Worm (Caenorhabditis elegans): ENCODE data around the gene clec-22.

The clec-22 gene

DNA sequence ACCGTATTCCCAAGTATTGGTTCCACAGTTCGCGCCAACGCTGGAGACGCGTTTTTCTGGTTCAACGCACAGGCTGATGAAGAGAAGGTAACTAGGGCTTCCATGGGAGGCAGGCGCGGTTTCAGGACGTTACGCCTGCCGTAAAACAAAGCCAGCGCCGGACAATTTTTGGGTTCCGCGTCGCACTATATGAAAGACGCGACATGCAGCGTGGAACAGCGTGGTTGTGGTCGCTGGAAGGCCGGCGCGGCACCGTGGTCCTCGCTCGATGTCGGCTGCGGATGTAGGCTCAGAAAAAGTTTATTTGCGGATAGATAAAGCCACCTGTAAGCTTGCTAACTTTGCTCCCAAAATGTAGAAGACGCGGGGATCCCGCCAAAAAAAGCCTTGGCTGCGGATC, 19.8 kb upstream of the clec-22 start:
- no peak for TF ChIP-seq aly-1 (tag; optimal IDR thresholded peaks at IDR 0.05)
- no peak for TF ChIP-seq hmg-4 (GFP tag; optimal IDR thresholded peaks at IDR 0.05)

DNA sequence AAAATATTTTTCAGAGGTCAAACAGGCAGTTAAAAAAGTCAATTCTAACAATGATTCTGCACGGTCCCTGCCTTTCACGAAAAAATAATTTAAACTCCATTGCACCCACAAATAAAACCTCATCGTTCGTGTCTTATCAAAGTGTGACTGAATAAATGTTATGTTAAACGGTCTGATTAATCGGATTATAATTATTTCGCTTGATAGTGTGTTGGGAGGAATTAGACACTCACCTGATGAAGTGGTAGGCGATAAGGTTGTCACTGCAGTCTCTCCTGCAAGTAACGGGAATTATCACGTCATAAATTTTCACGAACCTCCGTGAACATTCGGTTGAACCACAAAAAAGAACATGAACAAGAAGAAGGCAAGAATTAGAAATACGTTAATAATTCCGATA, 17.9 kb upstream of the clec-22 start:
- TF ChIP-seq flt-1 (GFP tag; IDR thresholded peaks at IDR 0.05), result no peak

DNA sequence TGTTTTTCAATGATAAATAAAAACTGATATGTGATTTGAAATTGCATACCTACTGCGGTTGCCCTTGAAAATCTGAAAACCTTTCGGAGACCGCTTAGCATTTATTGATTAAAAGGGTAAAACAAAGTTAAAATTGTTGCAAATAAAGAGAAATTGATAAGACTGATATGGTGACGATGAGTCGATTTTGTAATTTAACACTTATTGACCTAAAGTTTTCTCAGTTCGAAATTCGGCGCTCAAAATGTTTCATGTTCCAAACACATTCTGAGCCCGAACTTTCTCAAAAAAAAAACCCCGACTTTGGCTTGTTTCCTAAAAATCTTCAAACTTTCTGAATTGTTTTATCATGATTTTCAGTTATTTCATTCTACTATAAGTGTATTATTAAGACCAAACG, 17.3 kb upstream of the clec-22 start, which contains the start of gene clec-40:
TSS of gene clec-40 (minus strand) at position 101 of the 400 bp plus-strand sequence.
- TF ChIP-seq pes-1 (GFP tag; IDR thresholded peaks at IDR 0.05) (no peak), tra-4 (tag; optimal IDR thresholded peaks at IDR 0.05) (no peak), tbx-37 (GFP tag; conservative IDR thresholded peaks at IDR 0.05) (no peak), aly-1 (tag; optimal IDR thresholded peaks at IDR 0.05) (no peak), B0310.2 (tag; optimal IDR thresholded peaks at IDR 0.05) (no peak), scrt-1 (GFP tag; IDR thresholded peaks at IDR 0.05) (no peak), hnd-1 (tag; optimal IDR thresholded peaks at IDR 0.05) (no peak), ama-1 (optimal IDR thresholded peaks at IDR 0.05) (no peak), ceh-36 (tag; optimal IDR thresholded peaks at IDR 0.05) (no peak), ceh-13 (GFP tag; optimal IDR thresholded peaks at IDR 0.05) (no peak), hmbx-1 (tag; optimal IDR thresholded peaks at IDR 0.05) (no peak), flt-1 (GFP tag; IDR thresholded peaks at IDR 0.05) (no peak), sea-1 (GFP tag; conservative IDR thresholded peaks at IDR 0.05) (no peak), F13C5.2 (tag; optimal IDR thresholded peaks at IDR 0.05) (no peak)

DNA sequence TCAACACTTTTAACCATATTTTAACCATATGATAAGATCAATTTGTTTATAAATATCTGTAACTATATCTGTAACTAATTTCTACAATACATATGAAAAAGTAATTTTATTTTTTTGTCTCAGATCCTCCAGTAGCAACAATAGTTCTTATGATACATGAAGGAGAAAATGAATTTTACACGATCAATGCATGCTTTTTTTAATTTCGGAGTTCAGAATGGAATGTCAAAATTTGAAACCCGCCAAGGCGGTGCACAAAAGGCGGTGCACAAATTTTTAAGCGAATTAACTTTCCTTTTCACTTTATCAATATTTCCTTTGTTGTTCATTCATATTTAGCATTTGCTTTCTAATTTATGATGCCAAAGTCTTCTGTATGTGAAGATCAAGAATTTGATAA, 15.3 kb upstream of the clec-22 start, which contains the start of gene clec-25:
TSS of gene clec-25 (plus strand) at position 301 of the 400 bp plus-strand sequence.
- TF ChIP-seq aly-1 (tag; optimal IDR thresholded peaks at IDR 0.05) (no peak), flt-1 (GFP tag; IDR thresholded peaks at IDR 0.05) (no peak), hnd-1 (tag; optimal IDR thresholded peaks at IDR 0.05) (no peak), F13C5.2 (tag; optimal IDR thresholded peaks at IDR 0.05) (no peak), hmg-4 (GFP tag; optimal IDR thresholded peaks at IDR 0.05) (no peak), ets-7 (tag; optimal IDR thresholded peaks at IDR 0.05) (no peak), ceh-13 (GFP tag; optimal IDR thresholded peaks at IDR 0.05) (no peak), ceh-36 (tag; optimal IDR thresholded peaks at IDR 0.05) (no peak), ama-1 (optimal IDR thresholded peaks at IDR 0.05) (no peak), sea-1 (GFP tag; conservative IDR thresholded peaks at IDR 0.05) (no peak), hmbx-1 (tag; optimal IDR thresholded peaks at IDR 0.05) (no peak), B0310.2 (tag; optimal IDR thresholded peaks at IDR 0.05) (no peak), tbx-11 (GFP tag; IDR thresholded peaks at IDR 0.05) (no peak), tbx-37 (GFP tag; conservative IDR thresholded peaks at IDR 0.05) (no peak), pes-1 (GFP tag; IDR thresholded peaks at IDR 0.05) (no peak), scrt-1 (GFP tag; IDR thresholded peaks at IDR 0.05) (no peak), tra-4 (tag; optimal IDR thresholded peaks at IDR 0.05) (no peak)

ce11 chrV:16848498-16848897, 9.7 kb upstream of the clec-22 start, which contains the start of the genes clec-36 and clec-26:
TSS of gene clec-36 (minus strand) at chrV:16848598.
TSS of gene clec-26 (plus strand) at chrV:16848611.
- no peak for TF ChIP-seq tra-4 (tag; optimal IDR thresholded peaks at IDR 0.05)
- no peak for TF ChIP-seq ets-7 (tag; optimal IDR thresholded peaks at IDR 0.05)
- no peak for TF ChIP-seq hnd-1 (tag; optimal IDR thresholded peaks at IDR 0.05)
- no peak for TF ChIP-seq pes-1 (GFP tag; IDR thresholded peaks at IDR 0.05)
- TF ChIP-seq aly-1 (tag; optimal IDR thresholded peaks at IDR 0.05), result no peak
- no peak for TF ChIP-seq tbx-11 (GFP tag; IDR thresholded peaks at IDR 0.05)
- no peak for TF ChIP-seq tbx-37 (GFP tag; conservative IDR thresholded peaks at IDR 0.05)

DNA sequence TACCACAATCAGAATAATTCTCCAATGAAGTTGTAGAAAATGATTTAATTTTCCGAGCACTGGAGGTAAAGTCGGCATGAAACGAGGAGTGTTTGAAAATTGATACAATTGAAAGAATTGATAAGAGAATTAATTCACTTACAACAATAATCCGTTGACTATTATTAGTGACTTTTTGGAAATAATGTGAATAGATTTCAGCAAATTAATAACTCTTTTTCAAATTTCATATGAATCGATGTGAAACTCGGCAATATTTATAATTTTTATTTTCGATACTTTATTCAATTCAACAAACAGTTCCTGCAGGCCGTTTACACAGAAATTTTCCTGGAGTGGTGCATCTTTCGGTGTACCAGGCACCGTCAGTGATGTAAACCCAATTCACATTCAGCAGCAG, 6.2 kb upstream of the clec-22 start, which contains the start of gene clec-37:
TSS of gene clec-37 (minus strand) at position 101 of the 400 bp plus-strand sequence.
- TF ChIP-seq sea-1 (GFP tag; conservative IDR thresholded peaks at IDR 0.05), result no peak
- no peak for TF ChIP-seq F13C5.2 (tag; optimal IDR thresholded peaks at IDR 0.05)
- no peak for TF ChIP-seq tbx-11 (GFP tag; IDR thresholded peaks at IDR 0.05)
- no peak for TF ChIP-seq ceh-13 (GFP tag; optimal IDR thresholded peaks at IDR 0.05)
- no peak for TF ChIP-seq ama-1 (optimal IDR thresholded peaks at IDR 0.05)
- no peak for TF ChIP-seq hnd-1 (tag; optimal IDR thresholded peaks at IDR 0.05)

ce11 chrV:16853956-16854683, 4.1 kb upstream of the clec-22 start, which contains the start of the genes clec-35 and clec-27:
TSS of gene clec-35 (minus strand) at chrV:16854056.
TSS of gene clec-27 (plus strand) at chrV:16854633.
- TF ChIP-seq flt-1 (GFP tag; IDR thresholded peaks at IDR 0.05), result no peak
- TF ChIP-seq hnd-1 (tag; optimal IDR thresholded peaks at IDR 0.05), result no peak
- TF ChIP-seq ceh-13 (GFP tag; optimal IDR thresholded peaks at IDR 0.05), result no peak
- TF ChIP-seq tra-4 (tag; optimal IDR thresholded peaks at IDR 0.05), result no peak
- no peak for TF ChIP-seq F13C5.2 (tag; optimal IDR thresholded peaks at IDR 0.05)
- no peak for TF ChIP-seq scrt-1 (GFP tag; IDR thresholded peaks at IDR 0.05)
- TF ChIP-seq ceh-36 (tag; optimal IDR thresholded peaks at IDR 0.05), result no peak
- no peak for TF ChIP-seq hmbx-1 (tag; optimal IDR thresholded peaks at IDR 0.05)
- no peak for TF ChIP-seq aly-1 (tag; optimal IDR thresholded peaks at IDR 0.05)
- no peak for TF ChIP-seq tbx-11 (GFP tag; IDR thresholded peaks at IDR 0.05)

DNA sequence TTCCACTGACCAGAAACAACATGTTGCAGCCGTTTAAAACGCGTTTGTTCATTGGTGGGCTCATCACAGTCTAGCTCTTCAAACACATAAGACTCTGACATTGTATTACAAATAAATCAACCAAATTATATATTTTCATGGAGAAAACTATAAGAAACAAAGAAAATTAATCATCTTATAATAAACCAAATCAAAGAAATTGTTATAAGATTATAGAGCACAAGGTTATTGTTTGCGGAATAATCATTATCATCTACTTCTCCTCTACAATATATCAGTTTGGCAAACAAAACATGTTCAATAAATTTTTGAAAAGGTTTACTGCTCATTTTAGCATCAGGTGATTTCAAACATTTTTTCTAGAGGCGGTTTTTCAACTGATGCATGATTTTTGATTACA, 3.5 kb downstream of the clec-22 start, which contains the start of the genes clec-32 and clec-24:
TSS of gene clec-32 (minus strand) at position 101 of the 400 bp plus-strand sequence.
TSS of gene clec-24 (plus strand) at position 294 of the 400 bp plus-strand sequence.
- TF ChIP-seq tbx-37 (GFP tag; conservative IDR thresholded peaks at IDR 0.05), result no peak
- TF ChIP-seq scrt-1 (GFP tag; IDR thresholded peaks at IDR 0.05), result no peak
- TF ChIP-seq flt-1 (GFP tag; IDR thresholded peaks at IDR 0.05), result no peak
- no peak for TF ChIP-seq ceh-13 (GFP tag; optimal IDR thresholded peaks at IDR 0.05)
- TF ChIP-seq ceh-36 (tag; optimal IDR thresholded peaks at IDR 0.05), result no peak
- no peak for TF ChIP-seq ets-7 (tag; optimal IDR thresholded peaks at IDR 0.05)
- no peak for TF ChIP-seq B0310.2 (tag; optimal IDR thresholded peaks at IDR 0.05)
- no peak for TF ChIP-seq hmbx-1 (tag; optimal IDR thresholded peaks at IDR 0.05)
- no peak for TF ChIP-seq tra-4 (tag; optimal IDR thresholded peaks at IDR 0.05)
- no peak for TF ChIP-seq pes-1 (GFP tag; IDR thresholded peaks at IDR 0.05)
- no peak for TF ChIP-seq aly-1 (tag; optimal IDR thresholded peaks at IDR 0.05)
- TF ChIP-seq F13C5.2 (tag; optimal IDR thresholded peaks at IDR 0.05), result no peak
- no peak for TF ChIP-seq tbx-11 (GFP tag; IDR thresholded peaks at IDR 0.05)
- no peak for TF ChIP-seq sea-1 (GFP tag; conservative IDR thresholded peaks at IDR 0.05)
- no peak for TF ChIP-seq hnd-1 (tag; optimal IDR thresholded peaks at IDR 0.05)
- no peak for TF ChIP-seq hmg-4 (GFP tag; optimal IDR thresholded peaks at IDR 0.05)

Data from whole organism, early embryonic.